Fruit fly (Drosophila melanogaster) S2 (cell line): ENCODE data around the gene Wbp2.

Experiments
- CG8478 ChIP-seq: fragments of >200 bp; optimal IDR thresholded peaks from 2 replicates; lab custom pipeline; 2018
- CTCF ChIP-seq, 2 experiments: fragments of >200 bp; optimal IDR thresholded peaks; 2 replicates each; lab custom pipeline; 2018

- TF ChIP-seq CG8478 (no peak), CTCF (optimal IDR thresholded peaks at IDR 0.05; lab: Kevin White, UChicago) (no peak)
Observed at dm6 chr3L:12830416-12830815, 19.5 kb upstream of the Wbp2 start.
